Worm (Caenorhabditis elegans): Measurements from ENCODE around the gene oac-56.

ce11 chrIV:14387766-14388553 lies 37.4 kb upstream of the oac-56 start:
- TF ChIP-seq unc-42 (tag; optimal IDR thresholded peaks at IDR 0.05) (no peak), fkh-6 (tag; optimal IDR thresholded peaks at IDR 0.05) (no peak), ama-1 (optimal IDR thresholded peaks at IDR 0.05) (no peak), dmd-4 (tag; optimal IDR thresholded peaks at IDR 0.05; ENCODE audit: borderline replicate concordance) (no peak), C38D4.7 (GFP tag; optimal IDR thresholded peaks at IDR 0.05) (no peak), ets-4 (tag; optimal IDR thresholded peaks at IDR 0.05) (no peak), pqm-1 (tag; optimal IDR thresholded peaks at IDR 0.05) (no peak), C08G9.2 (tag; optimal IDR thresholded peaks at IDR 0.05) (no peak)

Measured in whole organism, late embryonic.